Fruit fly (Drosophila melanogaster) whole organism, embryonic: ENCODE results near the gene Prim1.

ENCODE experiments used
- Atf3 ChIP-seq: fragments of 200-800 bp; sonication (Bioruptor generic); optimal IDR thresholded peaks from 3 replicates; lab custom pipeline; 2016; ENCODE audit warnings: missing biosample characterization, missing genetic modification characterization
- Awh ChIP-seq: fragments of 200-800 bp; sonication (Bioruptor generic); IDR thresholded peaks from 2 replicates; pipeline ENCODE4, ENCODE4 v1.3.6; 2022; ENCODE audit warnings: missing biosample characterization, missing genetic modification characterization
- Blimp-1 ChIP-seq: fragments of 200-800 bp; sonication (Bioruptor generic); optimal IDR thresholded peaks from 3 replicates; lab custom pipeline; 2018; ENCODE audit warnings: missing biosample characterization, missing genetic modification characterization, mild to moderate bottlenecking, moderate library complexity, missing genetic modification reagents
- C15 ChIP-seq: fragments of 200-800 bp; sonication (Bioruptor generic); IDR thresholded peaks from 3 replicates; pipeline ENCODE4 v1.3.6; 2022; ENCODE audit warnings: missing biosample characterization, missing genetic modification characterization
- CG10267 ChIP-seq: fragments of 200-800 bp; sonication (Bioruptor generic); optimal IDR thresholded peaks from 2 replicates; lab custom pipeline; 2018; ENCODE audit warnings: missing biosample characterization, mild to moderate bottlenecking, missing genetic modification characterization, moderate library complexity
- CG10366 ChIP-seq: fragments of 200-800 bp; sonication (Bioruptor generic); IDR thresholded peaks from 2 replicates; pipeline ENCODE4 v1.3.6; 2022; ENCODE audit warnings: missing biosample characterization, missing genetic modification characterization
- CG10462 ChIP-seq: fragments of 200-800 bp; sonication (Bioruptor generic); optimal IDR thresholded peaks from 2 replicates; lab custom pipeline; 2016; ENCODE audit warnings: missing biosample characterization, missing genetic modification characterization
- CG10979 ChIP-seq: fragments of 200-800 bp; sonication (Bioruptor generic); optimal IDR thresholded peaks from 2 replicates; lab custom pipeline; 2018; ENCODE audit warnings: missing biosample characterization, mild to moderate bottlenecking, missing genetic modification characterization, moderate library complexity
- CG11398 ChIP-seq: fragments of 200-800 bp; sonication (Bioruptor generic); optimal IDR thresholded peaks from 2 replicates; lab custom pipeline; 2016; ENCODE audit warnings: missing biosample characterization, missing genetic modification characterization
- CG11504 ChIP-seq: fragments of 200-800 bp; sonication (Bioruptor generic); optimal IDR thresholded peaks from 3 replicates; lab custom pipeline; 2019; ENCODE audit warnings: missing biosample characterization, mild to moderate bottlenecking, missing genetic modification characterization, moderate library complexity
- CG14860 ChIP-seq: fragments of 200-800 bp; sonication (Bioruptor generic); IDR thresholded peaks from 3 replicates; pipeline ENCODE4 v1.3.6; 2022; ENCODE audit warnings: missing biosample characterization, missing genetic modification characterization; ENCODE audit not compliant: partially characterized antibody
- CG1529 ChIP-seq: fragments of 200-800 bp; sonication (Bioruptor generic); optimal IDR thresholded peaks from 3 replicates; lab custom pipeline; 2018; ENCODE audit warnings: missing biosample characterization, missing genetic modification characterization
- CG15514 ChIP-seq: fragments of 200-800 bp; sonication (Bioruptor generic); optimal IDR thresholded peaks from 3 replicates; lab custom pipeline; 2017; ENCODE audit warnings: missing biosample characterization, missing genetic modification characterization, mild to moderate bottlenecking, moderate library complexity, missing genetic modification reagents
- CG16863 ChIP-seq: fragments of 200-800 bp; sonication (Bioruptor generic); optimal IDR thresholded peaks from 3 replicates; lab custom pipeline; 2016; ENCODE audit warnings: missing biosample characterization, missing genetic modification characterization
- CG17359 ChIP-seq: fragments of 200-800 bp; sonication (Bioruptor generic); optimal IDR thresholded peaks from 3 replicates; lab custom pipeline; 2018; ENCODE audit warnings: missing biosample characterization, mild to moderate bottlenecking, missing genetic modification characterization, moderate library complexity
- CG1832 ChIP-seq: fragments of 200-800 bp; sonication (Bioruptor generic); optimal IDR thresholded peaks from 2 replicates; lab custom pipeline; 2017; ENCODE audit warnings: missing biosample characterization, mild to moderate bottlenecking, missing genetic modification characterization, inconsistent platforms
- CG18476 ChIP-seq: fragments of 200-800 bp; sonication (Bioruptor generic); optimal IDR thresholded peaks from 2 replicates; lab custom pipeline; 2016; ENCODE audit warnings: missing biosample characterization, mild to moderate bottlenecking, missing genetic modification characterization
- CG2712 ChIP-seq: fragments of 200-800 bp; optimal IDR thresholded peaks from 3 replicates; lab custom pipeline; 2019; ENCODE audit warnings: missing biosample characterization, mild to moderate bottlenecking, missing genetic modification characterization, moderate library complexity
- CG33557 ChIP-seq: fragments of 200-800 bp; sonication (Bioruptor generic); optimal IDR thresholded peaks from 2 replicates; lab custom pipeline; 2019; ENCODE audit warnings: missing biosample characterization, mild to moderate bottlenecking, missing genetic modification characterization, moderate library complexity
- CG3407 ChIP-seq: fragments of 200-800 bp; sonication (Bioruptor generic); optimal IDR thresholded peaks from 2 replicates; lab custom pipeline; 2018; ENCODE audit warnings: missing biosample characterization, mild to moderate bottlenecking, missing genetic modification characterization
- CG34376 ChIP-seq: fragments of 200-800 bp; sonication (Bioruptor generic); optimal IDR thresholded peaks from 2 replicates; lab custom pipeline; 2018; ENCODE audit warnings: missing biosample characterization, mild to moderate bottlenecking, missing genetic modification characterization
- CG3847 ChIP-seq: fragments of 200-800 bp; sonication (Bioruptor generic); IDR thresholded peaks from 2 replicates; pipeline ENCODE4 v1.3.6; 2022; ENCODE audit warnings: missing biosample characterization, missing genetic modification characterization
- CG42726 ChIP-seq: fragments of 200-800 bp; sonication (Bioruptor generic); IDR thresholded peaks from 2 replicates; pipeline ENCODE4 v1.3.6; 2022; ENCODE audit warnings: missing biosample characterization, missing genetic modification characterization; ENCODE audit not compliant: partially characterized antibody
- CG4424 ChIP-seq: fragments of 200-800 bp; sonication (Bioruptor generic); optimal IDR thresholded peaks from 3 replicates; lab custom pipeline; 2016; ENCODE audit warnings: missing biosample characterization, missing genetic modification characterization
- CG4820 ChIP-seq: fragments of 200-800 bp; sonication (Bioruptor generic); optimal IDR thresholded peaks from 3 replicates; lab custom pipeline; 2016; ENCODE audit warnings: missing biosample characterization, missing genetic modification characterization
- CG6254 ChIP-seq: fragments of 200-800 bp; sonication (Bioruptor generic); optimal IDR thresholded peaks from 3 replicates; lab custom pipeline; 2017; ENCODE audit warnings: mild to moderate bottlenecking, missing biosample characterization, missing genetic modification reagents, missing genetic modification characterization
- CG8765 ChIP-seq: fragments of 200-800 bp; sonication (Bioruptor generic); IDR thresholded peaks from 2 replicates; pipeline ENCODE4 v1.3.6; 2022; ENCODE audit warnings: missing biosample characterization, missing genetic modification characterization
- CG9727 ChIP-seq: fragments of 200-800 bp; sonication (Bioruptor generic); optimal IDR thresholded peaks from 3 replicates; lab custom pipeline; 2017; ENCODE audit warnings: missing biosample characterization, mild to moderate bottlenecking, missing genetic modification characterization
- CoRest ChIP-seq: fragments of 200-800 bp; sonication (Bioruptor generic); optimal IDR thresholded peaks from 3 replicates; lab custom pipeline; 2018; ENCODE audit warnings: missing biosample characterization, mild to moderate bottlenecking, missing genetic modification characterization, moderate library complexity
- Dek ChIP-seq: fragments of 200-800 bp; sonication (Bioruptor generic); optimal IDR thresholded peaks from 3 replicates; lab custom pipeline; 2019; ENCODE audit warnings: missing biosample characterization, mild to moderate bottlenecking, missing genetic modification characterization, moderate library complexity
- Drgx ChIP-seq: fragments of 200-800 bp; sonication (Bioruptor generic); IDR thresholded peaks from 2 replicates; pipeline ENCODE4 v1.3.6; 2022; ENCODE audit warnings: missing biosample characterization, missing genetic modification characterization
- E2f1 ChIP-seq: fragments of 200-800 bp; sonication (Bioruptor generic); IDR thresholded peaks from 2 replicates; pipeline ENCODE4 v1.3.6; 2022; ENCODE audit warnings: missing biosample characterization, missing genetic modification characterization
- H15 ChIP-seq: fragments of 200-800 bp; sonication (Bioruptor generic); IDR thresholded peaks from 3 replicates; pipeline ENCODE4 v1.3.6; 2022; ENCODE audit warnings: missing biosample characterization, missing genetic modification characterization
- HmgZ ChIP-seq: fragments of 200-800 bp; sonication (Bioruptor generic); optimal IDR thresholded peaks from 2 replicates; lab custom pipeline; 2018; ENCODE audit warnings: missing biosample characterization, mild to moderate bottlenecking, missing genetic modification characterization
- Jarid2 ChIP-seq: fragments of 200-800 bp; sonication (Bioruptor generic); optimal IDR thresholded peaks from 3 replicates; lab custom pipeline; 2017; ENCODE audit warnings: mild to moderate bottlenecking, missing biosample characterization, missing genetic modification reagents, missing genetic modification characterization
- Mrtf ChIP-seq: fragments of 200-800 bp; sonication (Bioruptor generic); IDR thresholded peaks from 3 replicates; pipeline ENCODE4 v1.3.6; 2022; ENCODE audit warnings: missing biosample characterization, missing genetic modification characterization
- YL-1 ChIP-seq: fragments of 200-800 bp; sonication (Bioruptor generic); optimal IDR thresholded peaks from 3 replicates; lab custom pipeline; 2017; ENCODE audit warnings: missing biosample characterization, mild to moderate bottlenecking, missing genetic modification characterization
- ase ChIP-seq: fragments of 200-800 bp; sonication (Bioruptor generic); IDR thresholded peaks from 3 replicates; pipeline ENCODE4 v1.3.6; 2022; ENCODE audit warnings: missing biosample characterization, missing genetic modification characterization
- bigmax ChIP-seq: fragments of 200-800 bp; sonication (Bioruptor generic); optimal IDR thresholded peaks from 2 replicates; lab custom pipeline; 2018; ENCODE audit warnings: missing biosample characterization, mild to moderate bottlenecking, missing genetic modification characterization
- chinmo ChIP-seq: fragments of 200-800 bp; sonication (Bioruptor generic); IDR thresholded peaks from 4 replicates; pipeline ENCODE4 v1.3.6; 2022; ENCODE audit warnings: missing biosample characterization, missing genetic modification characterization; ENCODE audit not compliant: partially characterized antibody
- dysf ChIP-seq: fragments of 200-800 bp; sonication (Bioruptor generic); IDR thresholded peaks from 3 replicates; pipeline ENCODE4 v1.3.6; 2022; ENCODE audit warnings: missing biosample characterization, missing genetic modification characterization
- ftz-f1 ChIP-seq: fragments of 200-800 bp; sonication (Bioruptor generic); optimal IDR thresholded peaks from 2 replicates; lab custom pipeline; 2016; ENCODE audit warnings: missing biosample characterization, missing genetic modification characterization
- grau ChIP-seq: fragments of 200-800 bp; optimal IDR thresholded peaks from 3 replicates; lab custom pipeline; 2019; ENCODE audit warnings: missing biosample characterization, mild to moderate bottlenecking, missing genetic modification characterization, moderate library complexity
- hbn ChIP-seq: fragments of 200-800 bp; sonication (Bioruptor generic); IDR thresholded peaks from 2 replicates; pipeline ENCODE4 v1.3.6; 2022; ENCODE audit warnings: missing biosample characterization, missing genetic modification characterization; ENCODE audit not compliant: partially characterized antibody
- phol ChIP-seq: fragments of 200-800 bp; sonication (Bioruptor generic); optimal IDR thresholded peaks from 3 replicates; lab custom pipeline; 2018; ENCODE audit warnings: missing biosample characterization, mild to moderate bottlenecking, missing genetic modification characterization, moderate library complexity
- prd ChIP-seq, 3 experiments: fragments of >200 bp in 2 of 3; fragments of 200-800 bp in 1 of 3; sonication (Bioruptor generic) in 1 of 3; optimal IDR thresholded peaks in 2 of 3; IDR thresholded peaks in 1 of 3; 2 replicates in 2 of 3; 3 replicates in 1 of 3; pipeline versions ENCODE4 v1.3.6 to Lab custom; 2017 to 2022; ENCODE audit warnings: missing biosample characterization in 1 of 3, missing genetic modification characterization in 1 of 3
- salm ChIP-seq: fragments of 200-800 bp; sonication (Bioruptor generic); optimal IDR thresholded peaks from 2 replicates; lab custom pipeline; 2018; ENCODE audit warnings: missing biosample characterization, mild to moderate bottlenecking, missing genetic modification characterization
- sna ChIP-seq: fragments of 200-800 bp; sonication (Bioruptor generic); IDR thresholded peaks from 2 replicates; pipeline ENCODE4 v1.3.6; 2022; ENCODE audit warnings: missing biosample characterization, missing genetic modification characterization; ENCODE audit not compliant: partially characterized antibody
- unpg ChIP-seq: fragments of 200-800 bp; sonication (Bioruptor generic); optimal IDR thresholded peaks from 3 replicates; lab custom pipeline; 2018; ENCODE audit warnings: missing biosample characterization, mild to moderate bottlenecking, missing genetic modification characterization, moderate library complexity

The Prim1 gene

DNA sequence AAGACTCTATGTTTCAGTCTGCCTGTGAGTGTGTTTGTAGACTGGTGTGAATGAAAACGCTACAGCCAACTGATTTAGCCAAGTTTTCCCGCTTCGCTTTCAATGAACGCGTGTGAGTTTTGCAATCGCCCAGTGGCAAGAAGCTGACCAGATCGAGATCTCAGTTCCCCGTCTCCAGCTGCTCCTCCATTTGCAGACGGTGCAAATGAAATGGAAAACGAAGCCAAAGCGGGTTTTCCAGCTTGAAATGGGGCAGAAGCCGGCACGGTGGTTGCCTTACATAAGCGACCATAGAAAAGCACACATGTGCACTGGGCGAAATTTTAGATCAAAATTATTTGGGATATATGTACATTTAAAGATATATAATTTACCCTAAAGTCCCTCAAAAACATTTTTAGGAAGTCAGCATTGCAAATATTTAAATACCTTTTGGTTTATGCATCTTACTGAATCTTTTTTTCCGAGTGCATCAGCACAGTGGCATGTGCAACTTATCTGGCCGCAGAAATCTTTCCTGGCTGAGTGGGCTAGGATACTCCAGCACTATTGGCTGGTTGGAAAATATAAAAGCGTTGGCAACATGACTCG, 21.1 kb upstream of the Prim1 start, which contains the start of gene CG43059 (continued):
- TF ChIP-seq hbn: no peak
- TF ChIP-seq CG1529 (GFP tag; lab: Kevin White, UChicago): no peak
- no peak for TF ChIP-seq chinmo (GFP tag; lab: Robert Waterston, UW)
- TF ChIP-seq CG10366 (GFP tag; lab: Robert Waterston, UW): no peak
- TF ChIP-seq CG1832 (GFP tag; lab: Kevin White, UChicago): no peak
- no peak for TF ChIP-seq Dek (tag; lab: Kevin White, UChicago)
- no peak for TF ChIP-seq YL-1 (GFP tag; lab: Kevin White, UChicago)
- peak; percentile 1 for TF ChIP-seq CG17359
- 0 out of 2 replicates have a peak, but pooled peaks have one; percentile 29 for TF ChIP-seq Awh (GFP tag; lab: Robert Waterston, UW)
- TF ChIP-seq CG15514: no peak
- no peak for TF ChIP-seq CG4820 (GFP tag; lab: Kevin White, UChicago)
- no peak for TF ChIP-seq bigmax
- TF ChIP-seq unpg (GFP tag; lab: Kevin White, UChicago): no peak
- TF ChIP-seq CoRest (tag; lab: Kevin White, UChicago): no peak
- no peak for TF ChIP-seq sna (GFP tag; lab: Robert Waterston, UW)
- TF ChIP-seq prd (optimal IDR thresholded peaks at IDR 0.05; lab: Kevin White, UChicago): no peak
- TF ChIP-seq prd (GFP tag; IDR thresholded peaks at IDR 0.05; lab: Robert Waterston, UW): peak; percentile 29; the same call in 1 of the 3 replicates
- no peak for TF ChIP-seq ftz-f1
- TF ChIP-seq HmgZ: no peak
- TF ChIP-seq dysf: no peak
- peak; percentile 21 for TF ChIP-seq phol
- no peak for TF ChIP-seq CG34376 (GFP tag; lab: Kevin White, UChicago)
- no peak for TF ChIP-seq Atf3 (GFP tag; lab: Kevin White, UChicago)
- TF ChIP-seq CG18476: no peak
- no peak for TF ChIP-seq CG10267 (tag; lab: Kevin White, UChicago)
- no peak for TF ChIP-seq Jarid2
- no peak for TF ChIP-seq H15 (GFP tag; lab: Robert Waterston, UW)
- no peak for TF ChIP-seq CG14860 (GFP tag; lab: Robert Waterston, UW)
- TF ChIP-seq CG42726 (GFP tag; lab: Robert Waterston, UW): no peak
- peak; percentile 22; the same call in 1 of the 3 replicates for TF ChIP-seq C15 (GFP tag; lab: Robert Waterston, UW)
- TF ChIP-seq CG33557 (GFP tag; lab: Kevin White, UChicago): no peak
- no peak for TF ChIP-seq Mrtf (GFP tag; lab: Robert Waterston, UW)
- TF ChIP-seq CG3847: no peak
- no peak for TF ChIP-seq CG8765
- TF ChIP-seq CG3407 (GFP tag; lab: Kevin White, UChicago): no peak
- no peak for TF ChIP-seq grau (tag; lab: Kevin White, UChicago)
- peak; percentile 32 for TF ChIP-seq Blimp-1 (GFP tag; lab: Kevin White, UChicago)
- no peak for TF ChIP-seq CG16863 (GFP tag; lab: Kevin White, UChicago)
- TF ChIP-seq CG10979: no peak
- no peak for TF ChIP-seq CG6254 (GFP tag; lab: Kevin White, UChicago)
- peak; percentile 92 for TF ChIP-seq Drgx (GFP tag; lab: Robert Waterston, UW)
- TF ChIP-seq CG4424 (GFP tag; lab: Kevin White, UChicago): no peak
- peak; percentile 1 for TF ChIP-seq CG2712 (tag; lab: Kevin White, UChicago)
- TF ChIP-seq CG10462 (GFP tag; lab: Kevin White, UChicago): no peak
- TF ChIP-seq CG11504 (tag; lab: Kevin White, UChicago): peak; percentile 35
- no peak for TF ChIP-seq salm (tag; lab: Kevin White, UChicago)
- TF ChIP-seq ase (GFP tag; lab: Robert Waterston, UW): 0 out of 3 replicates have a peak, but pooled peaks have one; percentile 19
- TF ChIP-seq CG11398 (GFP tag; lab: Kevin White, UChicago): no peak
- TF ChIP-seq CG9727: no peak
- 0 out of 2 replicates have a peak, but pooled peaks have one; percentile 15 for TF ChIP-seq E2f1
